Fruit fly (Drosophila melanogaster): ENCODE results near the gene CG10011.

DNA sequence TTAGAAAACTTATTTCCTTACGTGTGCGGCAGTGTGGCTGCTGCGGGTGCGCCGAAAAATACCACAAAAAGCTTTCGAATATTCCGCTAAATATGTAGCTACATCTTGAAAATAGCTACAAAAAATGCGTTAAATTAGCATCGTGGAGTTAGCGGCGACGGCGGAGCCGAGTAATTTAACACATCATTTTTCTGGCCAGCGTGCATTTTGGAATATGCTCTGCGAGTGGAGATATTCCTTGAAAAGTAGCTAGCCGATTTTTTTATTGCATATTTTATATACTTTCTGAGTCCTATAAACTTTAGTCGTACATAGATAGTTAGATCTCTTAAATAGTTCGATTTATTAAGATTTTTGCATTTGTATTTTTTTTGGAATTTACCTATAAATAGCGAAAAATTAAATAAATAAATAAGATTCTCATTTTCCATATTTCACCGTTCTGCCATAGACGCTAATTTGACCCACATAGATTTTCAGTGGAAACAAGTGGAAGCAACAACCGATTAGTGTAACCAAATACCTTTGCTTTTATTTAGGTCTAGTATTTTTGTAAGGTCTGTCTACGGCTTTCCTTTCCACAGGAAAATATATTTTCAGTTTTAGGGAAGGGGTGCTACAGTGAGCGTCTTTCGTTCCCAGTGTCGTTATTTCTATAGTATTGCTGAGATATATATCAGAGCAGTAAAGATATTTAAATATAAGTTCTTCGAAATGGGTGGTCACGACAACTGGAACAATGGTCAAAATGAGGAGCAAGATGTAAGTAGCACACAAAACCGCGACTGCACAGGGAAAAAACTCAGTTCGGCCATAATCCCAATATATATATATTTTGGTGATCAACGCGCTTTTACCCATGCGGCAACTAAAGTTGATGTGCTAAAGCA, 35.4 kb downstream of the CG10011 start, which contains the start of the genes Noa36 and Hrb98DE:
- TF ChIP-seq psq (optimal IDR thresholded peaks at IDR 0.05) (no peak), pan (optimal IDR thresholded peaks at IDR 0.05) (no peak), CG8478 (optimal IDR thresholded peaks at IDR 0.05) (no peak)

Data from whole organism.